Fruit fly (Drosophila melanogaster): ENCODE results near the gene mav.

The mav gene

DNA sequence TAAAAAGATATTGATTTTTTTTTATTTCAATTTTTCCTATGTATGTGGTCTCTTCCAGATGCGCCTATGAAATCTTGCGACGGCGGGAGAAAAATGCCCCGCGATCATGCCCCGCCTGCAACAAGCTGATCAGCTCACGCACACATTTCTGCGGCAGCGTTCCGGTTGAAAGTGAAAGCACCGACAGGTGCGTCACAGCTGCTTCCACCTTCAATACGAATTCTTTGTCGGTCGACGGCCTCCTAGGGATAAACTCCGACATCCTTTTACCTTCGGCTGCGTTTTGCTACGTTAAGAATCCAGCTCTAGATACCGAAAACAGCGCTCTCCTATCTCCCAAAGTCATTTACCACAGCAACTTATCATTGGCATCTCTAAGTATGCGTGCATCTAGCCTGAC, 37.3 kb downstream of the mav start:
- TF ChIP-seq Blimp-1 (GFP tag; optimal IDR thresholded peaks at IDR 0.05), result peak; percentile 21
- TF ChIP-seq net (GFP tag; optimal IDR thresholded peaks at IDR 0.05), result no peak

- TF ChIP-seq Lpt (GFP tag; optimal IDR thresholded peaks at IDR 0.05) (no peak), CG8319 (GFP tag; optimal IDR thresholded peaks at IDR 0.05) (no peak), spab (GFP tag; optimal IDR thresholded peaks at IDR 0.05) (no peak), CG6792 (GFP tag; optimal IDR thresholded peaks at IDR 0.05) (no peak)
Observed at dm6 chr4:582836-583235, 43.0 kb downstream of the mav start, which contains the start of gene CG1909. Gene CG1909, plus strand, starts transcription at chr4:583108.

dm6 chr4:576439-576838, 49.4 kb downstream of the mav start:
- TF ChIP-seq CG9139 (GFP tag; optimal IDR thresholded peaks at IDR 0.05), result no peak
- no peak for TF ChIP-seq Hr39 (GFP tag; optimal IDR thresholded peaks at IDR 0.05)

Data from whole organism, prepupa.